Worm (Caenorhabditis elegans): ENCODE data around the gene gfrp-1.

The gfrp-1 gene

ce11 chrIV:210591-210990, 7.2 kb downstream of the gfrp-1 start (continued):
- TF ChIP-seq ceh-20 (GFP tag; IDR thresholded peaks at IDR 0.05) = no peak
- 0 out of 2 replicates have a peak, but pooled peaks have one; percentile 70 for TF ChIP-seq Y75B8A.6 (GFP tag; IDR thresholded peaks at IDR 0.05)
- TF ChIP-seq php-3 (GFP tag; IDR thresholded peaks at IDR 0.05) = peak; percentile 72
- peak; percentile 64 for TF ChIP-seq nhr-102 (tag; optimal IDR thresholded peaks at IDR 0.05)
- no peak for TF ChIP-seq ceh-32 (tag; optimal IDR thresholded peaks at IDR 0.05; ENCODE audit: poor library complexity)
- TF ChIP-seq hlh-30 (tag; optimal IDR thresholded peaks at IDR 0.05; ENCODE audit: insufficient read depth) = peak; percentile 62
- peak; percentile 64 for TF ChIP-seq pqm-1 (tag; optimal IDR thresholded peaks at IDR 0.05)
- TF ChIP-seq duxl-1 (tag; optimal IDR thresholded peaks at IDR 0.05; ENCODE audit: poor library complexity) = no peak
- TF ChIP-seq lin-13 (GFP tag; optimal IDR thresholded peaks at IDR 0.05) = no peak
- TF ChIP-seq daf-16 (GFP tag; optimal IDR thresholded peaks at IDR 0.05) = no peak
- peak; percentile 96 for TF ChIP-seq daf-16 (tag; optimal IDR thresholded peaks at IDR 0.05)
- no peak for TF ChIP-seq mep-1 (tag; optimal IDR thresholded peaks at IDR 0.05)
- TF ChIP-seq snpc-1.2 (GFP tag; IDR thresholded peaks at IDR 0.05) = no peak
- TF ChIP-seq lsy-2 (tag; optimal IDR thresholded peaks at IDR 0.05) = peak in 1 of 2 experiments; percentile 56

DNA sequence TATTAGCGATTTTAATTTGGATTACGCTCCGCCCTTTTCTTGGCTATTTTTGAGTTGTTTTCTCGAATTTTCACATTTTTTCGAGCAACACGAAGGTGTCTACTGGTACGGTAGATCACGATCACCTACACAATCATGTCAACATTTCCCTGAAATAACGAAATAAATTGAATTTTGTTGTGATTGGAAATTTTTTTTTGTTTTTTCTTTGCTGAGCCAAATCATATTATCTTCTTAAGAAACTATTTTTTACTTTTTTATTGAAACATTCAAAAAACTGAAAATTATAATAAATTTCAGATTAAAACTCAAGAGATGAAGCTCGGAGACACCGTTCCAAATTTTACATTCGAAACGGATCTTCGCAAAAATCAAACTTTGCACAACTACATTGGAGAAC, 14.8 kb downstream of the gfrp-1 start, which contains the start of gene prdx-6:
Gene prdx-6, plus strand, starts transcription at position 301 of the 400 bp plus-strand sequence.
- no peak for TF ChIP-seq lin-13 (GFP tag; optimal IDR thresholded peaks at IDR 0.05)
- no peak for TF ChIP-seq nhr-6 (tag; optimal IDR thresholded peaks at IDR 0.05)
- TF ChIP-seq lin-1 (GFP tag; IDR thresholded peaks at IDR 0.05) = no peak
- no peak for TF ChIP-seq nhr-42 (GFP tag; IDR thresholded peaks at IDR 0.05)
- TF ChIP-seq unc-62 (GFP tag; optimal IDR thresholded peaks at IDR 0.05 in 1 of 2) = no peak
- no peak for TF ChIP-seq unc-62 (tag; optimal IDR thresholded peaks at IDR 0.05)
- no peak for TF ChIP-seq mxl-2 (GFP tag; conservative IDR thresholded peaks at IDR 0.05)
- no peak for TF ChIP-seq lin-15B (tag; optimal IDR thresholded peaks at IDR 0.05)
- TF ChIP-seq sdz-12 (GFP tag; optimal IDR thresholded peaks at IDR 0.05) = no peak
- no peak for TF ChIP-seq Y5F2A.4 (GFP tag; optimal IDR thresholded peaks at IDR 0.05)
- no peak for TF ChIP-seq ceh-28 (tag; optimal IDR thresholded peaks at IDR 0.05)
- TF ChIP-seq R02D3.7 (tag; optimal IDR thresholded peaks at IDR 0.05) = no peak
- no peak for TF ChIP-seq ZK546.5 (tag; optimal IDR thresholded peaks at IDR 0.05)
- TF ChIP-seq fkh-10 (GFP tag; optimal IDR thresholded peaks at IDR 0.05) = no peak
- TF ChIP-seq zfp-2 (tag; optimal IDR thresholded peaks at IDR 0.05) = no peak
- no peak for TF ChIP-seq pha-4 (GFP tag; IDR thresholded peaks at IDR 0.05)
- no peak for TF ChIP-seq pha-4 (tag; optimal IDR thresholded peaks at IDR 0.05)

- no peak for TF ChIP-seq hlh-30 (tag; optimal IDR thresholded peaks at IDR 0.05; ENCODE audit: insufficient read depth)
- TF ChIP-seq nhr-6 (tag; optimal IDR thresholded peaks at IDR 0.05) = no peak
- TF ChIP-seq madf-9 (GFP tag; conservative IDR thresholded peaks at IDR 0.05) = no peak
- TF ChIP-seq hif-1 (tag; optimal IDR thresholded peaks at IDR 0.05) = no peak
- TF ChIP-seq nhr-102 (tag; optimal IDR thresholded peaks at IDR 0.05) = no peak
- TF ChIP-seq lin-13 (GFP tag; optimal IDR thresholded peaks at IDR 0.05) = no peak
- no peak for TF ChIP-seq tag-97 (GFP tag; IDR thresholded peaks at IDR 0.05)
- TF ChIP-seq nhr-237 (tag; optimal IDR thresholded peaks at IDR 0.05) = no peak
- TF ChIP-seq pqm-1 (tag; optimal IDR thresholded peaks at IDR 0.05) = no peak
- TF ChIP-seq cey-2 (tag; optimal IDR thresholded peaks at IDR 0.05; ENCODE audit: borderline replicate concordance, insufficient read depth) = no peak
- TF ChIP-seq ama-1 (optimal IDR thresholded peaks at IDR 0.05) = no peak
- no peak for TF ChIP-seq dpl-1 (GFP tag; optimal IDR thresholded peaks at IDR 0.05)
- no peak for TF ChIP-seq F44E2.7 (GFP tag; IDR thresholded peaks at IDR 0.05)
- no peak for TF ChIP-seq F10B5.3 (tag; optimal IDR thresholded peaks at IDR 0.05)
- no peak for TF ChIP-seq nhr-77 (tag; optimal IDR thresholded peaks at IDR 0.05)
- TF ChIP-seq mxl-3 (GFP tag; optimal IDR thresholded peaks at IDR 0.05) = no peak
- TF ChIP-seq spr-3 (GFP tag; optimal IDR thresholded peaks at IDR 0.05) = no peak
- TF ChIP-seq ctbp-1 (GFP tag; IDR thresholded peaks at IDR 0.05) = no peak
Measured at ce11 chrIV:231673-232072, 28.3 kb downstream of the gfrp-1 start, which contains the start of gene gtf-2H1. TSS of gene gtf-2H1 (minus strand) at chrIV:231773.
